Worm (Caenorhabditis elegans) whole organism, L3 larva: Measurements from ENCODE around the gene T09F5.2.

Source experiments
- ama-1 ChIP-seq: fragments of 150-350 bp; optimal IDR thresholded peaks from 2 replicates; lab custom pipeline; 2018
- ceh-16 ChIP-seq: sonication (generic microtip); optimal IDR thresholded peaks from 2 replicates; lab custom pipeline; 2017; ENCODE audit warnings: missing biosample characterization, missing genetic modification characterization
- egl-27 ChIP-seq: sonication (generic microtip); optimal IDR thresholded peaks from 4 replicates; lab custom pipeline; 2017; ENCODE audit warnings: missing biosample characterization, missing genetic modification reagents, missing genetic modification characterization
- elt-2 ChIP-seq: sonication (generic microtip); optimal IDR thresholded peaks from 2 replicates; lab custom pipeline; 2016; ENCODE audit warnings: missing genetic modification reagents, mild to moderate bottlenecking, missing genetic modification characterization, missing compliant biosample characterization
- lsy-12 ChIP-seq: sonication (generic microtip); optimal IDR thresholded peaks from 2 replicates; lab custom pipeline; 2016; ENCODE audit warnings: mild to moderate bottlenecking, missing genetic modification characterization, missing compliant biosample characterization
- mdl-1 ChIP-seq: fragments of 150-350 bp; optimal IDR thresholded peaks from 2 replicates; lab custom pipeline; 2014; ENCODE audit warnings: missing biosample characterization, missing genetic modification characterization
- nhr-11 ChIP-seq: fragments of 150-350 bp; optimal IDR thresholded peaks from 2 replicates; lab custom pipeline; 2014; ENCODE audit warnings: missing biosample characterization, missing genetic modification characterization
- nhr-76 ChIP-seq: fragments of 150-350 bp; sonication (generic microtip); optimal IDR thresholded peaks from 5 replicates; lab custom pipeline; 2014; ENCODE audit warnings: missing biosample characterization, missing genetic modification characterization

DNA sequence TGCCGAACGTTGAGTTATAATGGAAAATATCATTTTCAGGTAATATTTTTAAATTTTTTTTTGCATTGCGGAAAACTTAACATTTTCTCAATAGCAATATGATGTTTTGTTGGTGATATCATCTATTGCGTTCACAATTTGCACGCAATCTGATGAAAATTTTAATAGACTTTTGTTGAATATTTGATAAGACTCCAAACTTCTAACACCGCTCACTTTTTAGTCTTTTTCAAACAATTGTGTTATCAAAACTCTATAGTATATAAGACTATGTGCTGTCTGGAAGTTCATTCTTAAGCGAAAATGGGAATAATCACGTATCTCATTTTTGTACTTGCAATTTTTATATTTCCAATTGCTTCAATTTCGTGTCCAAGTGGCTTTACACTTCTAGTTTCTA lies 24.7 kb downstream of the T09F5.2 start, which contains the start of gene clec-47:
- TF ChIP-seq ceh-16 (no peak), ama-1 (lab: Kevin White, UChicago) (no peak), nhr-11 (tag; lab: Kevin White, UChicago) (no peak), egl-27 (tag; lab: Kevin White, UChicago) (no peak), nhr-76 (tag; lab: Kevin White, UChicago) (no peak), elt-2 (tag; lab: Kevin White, UChicago) (peak; percentile 3), lsy-12 (tag; lab: Kevin White, UChicago) (no peak), mdl-1 (tag; lab: Kevin White, UChicago) (no peak)
